Worm (Caenorhabditis elegans) whole organism, L2 larva: ENCODE measurements around the gene glb-16.

Experiments used
- Y55F3AM.14 ChIP-seq: fragments of 200-800 bp; sonication (Bioruptor generic); optimal IDR thresholded peaks from 2 replicates; lab custom pipeline; 2018; ENCODE audit warnings: mild to moderate bottlenecking, missing genetic modification characterization, missing compliant biosample characterization
- dmd-4 ChIP-seq: sonication (generic microtip); optimal IDR thresholded peaks from 2 replicates; lab custom pipeline; 2017; ENCODE audit warnings: missing biosample characterization, missing genetic modification characterization
- elt-1 ChIP-seq: fragments of 150-350 bp; optimal IDR thresholded peaks from 2 replicates; lab custom pipeline; 2014; ENCODE audit warnings: missing biosample characterization, missing genetic modification characterization
- lin-11 ChIP-seq: fragments of 150-350 bp; sonication (generic microtip); optimal IDR thresholded peaks from 2 replicates; lab custom pipeline; 2014; ENCODE audit warnings: missing biosample characterization, missing genetic modification characterization, inconsistent platforms, mixed read lengths
- mdl-1 ChIP-seq, 2 experiments: fragments of 150-350 bp in 1 of 2; sonication (generic microtip) in 1 of 2; optimal IDR thresholded peaks; 2 replicates each; lab custom pipeline; 2017; ENCODE audit warnings: missing biosample characterization in 2 of 2, missing genetic modification characterization in 2 of 2
- nhr-21 ChIP-seq: fragments of 150-350 bp; optimal IDR thresholded peaks from 2 replicates; lab custom pipeline; 2014; ENCODE audit warnings: missing biosample characterization, missing genetic modification characterization
- skn-1 ChIP-seq: sonication (generic microtip); optimal IDR thresholded peaks from 2 replicates; lab custom pipeline; 2017; ENCODE audit warnings: missing biosample characterization, missing genetic modification characterization
- sma-9 ChIP-seq, 2 experiments: fragments of 150-350 bp in 1 of 2; sonication (generic microtip) in 1 of 2; optimal IDR thresholded peaks; 2 replicates each; lab custom pipeline; 2014 to 2016; ENCODE audit warnings: missing genetic modification characterization in 2 of 2, mild to moderate bottlenecking in 1 of 2, missing biosample characterization in 1 of 2, missing compliant biosample characterization in 1 of 2, missing genetic modification reagents in 1 of 2, moderate library complexity in 1 of 2
- snpc-4 ChIP-seq: fragments of 150-350 bp; optimal IDR thresholded peaks from 2 replicates; lab custom pipeline; 2014; ENCODE audit warnings: missing biosample characterization, missing genetic modification characterization
- unc-62 ChIP-seq: fragments of 150-350 bp; optimal IDR thresholded peaks from 2 replicates; lab custom pipeline; 2014; ENCODE audit warnings: missing biosample characterization, missing genetic modification reagents, missing genetic modification characterization
- ztf-11 ChIP-seq: sonication (generic microtip); optimal IDR thresholded peaks from 2 replicates; lab custom pipeline; 2017; ENCODE audit warnings: missing biosample characterization, missing genetic modification characterization

DNA sequence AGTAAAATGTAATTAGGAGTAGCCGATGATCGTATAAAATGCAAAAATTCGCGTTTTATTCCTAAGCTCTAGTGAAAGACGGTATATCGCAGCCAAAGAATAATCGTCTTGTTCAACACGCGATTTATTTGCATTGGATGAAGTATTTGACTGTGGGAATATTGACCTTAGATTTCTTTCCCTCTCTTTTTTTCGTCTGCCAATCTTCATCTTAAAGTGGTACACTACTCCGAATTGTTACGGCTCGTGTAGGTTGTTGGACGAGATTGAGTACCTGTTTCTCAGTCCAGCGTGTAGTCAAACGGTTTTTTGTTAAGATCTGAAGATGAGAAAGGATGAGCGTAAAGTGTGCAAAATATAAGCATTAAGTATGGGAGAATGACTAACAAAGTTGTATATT lies 33.4 kb downstream of the glb-16 start, which contains the start of gene lgc-11:
- no peak for TF ChIP-seq unc-62
- no peak for TF ChIP-seq sma-9 (GFP tag; optimal IDR thresholded peaks at IDR 0.05; lab: Kevin White, UChicago)
- TF ChIP-seq sma-9 (tag; optimal IDR thresholded peaks at IDR 0.05; lab: Kevin White, UChicago), result no peak
- no peak for TF ChIP-seq nhr-21 (tag; lab: Kevin White, UChicago)
- no peak for TF ChIP-seq lin-11 (tag; lab: Kevin White, UChicago)
- no peak for TF ChIP-seq skn-1 (tag; lab: Kevin White, UChicago)
- no peak for TF ChIP-seq dmd-4 (tag; lab: Kevin White, UChicago)
- no peak for TF ChIP-seq Y55F3AM.14
- no peak for TF ChIP-seq ztf-11 (tag; lab: Kevin White, UChicago)
- TF ChIP-seq mdl-1 (tag; optimal IDR thresholded peaks at IDR 0.05; lab: Kevin White, UChicago), result no peak
- no peak for TF ChIP-seq snpc-4 (tag; lab: Kevin White, UChicago)
- no peak for TF ChIP-seq elt-1 (tag; lab: Kevin White, UChicago)
